Worm (Caenorhabditis elegans): ENCODE results near the gene pfk-1.1.

DNA sequence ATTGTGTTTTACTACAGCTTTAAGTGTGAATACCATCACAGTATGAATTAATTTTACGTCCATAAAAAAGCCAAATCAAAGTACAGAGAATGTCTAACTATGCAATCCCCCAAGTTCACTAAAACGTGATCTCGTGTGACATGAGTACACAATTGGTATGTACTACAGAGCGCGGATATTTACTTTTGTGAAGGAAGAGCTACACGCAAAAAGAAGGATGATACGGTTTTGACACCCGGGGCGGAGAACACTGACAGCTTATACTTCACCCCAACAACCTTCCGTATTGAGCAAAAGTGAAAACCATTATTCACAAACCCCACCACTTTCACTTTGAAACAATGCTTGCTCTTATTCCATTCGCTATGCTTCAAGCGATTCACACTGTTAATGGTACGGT is 41.0 kb downstream of the pfk-1.1 start, which contains the start of gene nspg-5:
- no peak for TF ChIP-seq aly-2 (tag; optimal IDR thresholded peaks at IDR 0.05)
- TF ChIP-seq unc-62 (GFP tag; optimal IDR thresholded peaks at IDR 0.05) = no peak
- no peak for TF ChIP-seq nhr-11 (tag; optimal IDR thresholded peaks at IDR 0.05)
- TF ChIP-seq lsy-2 (tag; optimal IDR thresholded peaks at IDR 0.05) = no peak
- TF ChIP-seq nhr-77 (tag; optimal IDR thresholded peaks at IDR 0.05) = no peak
- no peak for TF ChIP-seq nhr-12 (tag; optimal IDR thresholded peaks at IDR 0.05)
- TF ChIP-seq ztf-11 (tag; optimal IDR thresholded peaks at IDR 0.05) = no peak
- TF ChIP-seq mab-5 (tag; optimal IDR thresholded peaks at IDR 0.05) = no peak
- no peak for TF ChIP-seq ama-1 (optimal IDR thresholded peaks at IDR 0.05)
- TF ChIP-seq ztf-4 (tag; optimal IDR thresholded peaks at IDR 0.05) = no peak
- TF ChIP-seq nhr-23 (tag; optimal IDR thresholded peaks at IDR 0.05) = no peak
- no peak for TF ChIP-seq alr-1 (tag; optimal IDR thresholded peaks at IDR 0.05)

Data from whole organism, L2 larva.